Worm (Caenorhabditis elegans) whole organism, young adult: Measurements from ENCODE around the gene ZK550.6.

Experiments
- B0019.2 ChIP-seq: fragments of 200-800 bp; sonication (Bioruptor generic); conservative IDR thresholded peaks from 2 replicates; pipeline ENCODE4 v1.3.6; 2022; ENCODE audit warnings: missing genetic modification reagents, missing genetic modification characterization, missing compliant biosample characterization
- B0035.1 ChIP-seq: sonication (generic microtip); optimal IDR thresholded peaks from 2 replicates; lab custom pipeline; 2016; ENCODE audit warnings: missing genetic modification characterization, mild to moderate bottlenecking, missing compliant biosample characterization, missing genotype, missing genetic modification reagents
- B0336.3 ChIP-seq: fragments of 200-800 bp; sonication (Bioruptor generic); IDR thresholded peaks from 2 replicates; pipeline ENCODE4 v1.3.6; 2022; ENCODE audit warnings: missing genetic modification characterization, missing compliant biosample characterization
- C17E4.6 ChIP-seq: fragments of 200-800 bp; sonication (Bioruptor generic); IDR thresholded peaks from 2 replicates; pipeline ENCODE4 v1.3.6; 2022; ENCODE audit warnings: missing genetic modification reagents, missing genetic modification characterization, missing compliant biosample characterization
- D2030.7 ChIP-seq: fragments of 200-800 bp; sonication (Bioruptor generic); IDR thresholded peaks from 2 replicates; pipeline ENCODE4 v1.3.6; 2022; ENCODE audit warnings: missing genetic modification reagents, missing genetic modification characterization, missing compliant biosample characterization
- F10E7.11 ChIP-seq: sonication (generic microtip); optimal IDR thresholded peaks from 2 replicates; lab custom pipeline; 2017; ENCODE audit warnings: mild to moderate bottlenecking, missing genetic modification characterization, moderate library complexity, missing compliant biosample characterization
- F22D6.2 ChIP-seq: sonication (generic microtip); optimal IDR thresholded peaks from 2 replicates; lab custom pipeline; 2016; ENCODE audit warnings: mild to moderate bottlenecking, missing genetic modification characterization, missing compliant biosample characterization
- F37B4.10 ChIP-seq: fragments of 200-800 bp; sonication (Bioruptor generic); IDR thresholded peaks from 2 replicates; pipeline ENCODE4 v1.3.6; 2022; ENCODE audit warnings: missing genetic modification characterization, missing compliant biosample characterization
- F55B11.4 ChIP-seq: sonication (generic microtip); optimal IDR thresholded peaks from 2 replicates; lab custom pipeline; 2016; ENCODE audit warnings: missing compliant biosample characterization, missing genetic modification characterization, borderline replicate concordance; ENCODE audit not compliant: insufficient read depth
- F57A8.1 ChIP-seq: fragments of 200-800 bp; sonication (Bioruptor generic); optimal IDR thresholded peaks from 2 replicates; lab custom pipeline; 2018; ENCODE audit warnings: mild to moderate bottlenecking, missing genetic modification characterization, moderate library complexity, missing compliant biosample characterization
- K11D2.4 ChIP-seq: fragments of 200-800 bp; sonication (Bioruptor generic); IDR thresholded peaks from 2 replicates; pipeline ENCODE4 v1.3.6; 2022; ENCODE audit warnings: missing genetic modification reagents, missing genetic modification characterization, missing compliant biosample characterization
- T07F8.4 ChIP-seq: sonication (generic microtip); optimal IDR thresholded peaks from 2 replicates; lab custom pipeline; 2016; ENCODE audit warnings: mild to moderate bottlenecking, missing genetic modification characterization, moderate library complexity, missing compliant biosample characterization
- Y53F4B.3 ChIP-seq: fragments of 200-800 bp; sonication (Bioruptor generic); IDR thresholded peaks from 2 replicates; pipeline ENCODE4 v1.3.6; 2022; ENCODE audit warnings: missing genetic modification reagents, missing genetic modification characterization, missing compliant biosample characterization
- ZK185.1 ChIP-seq: sonication (generic microtip); optimal IDR thresholded peaks from 2 replicates; lab custom pipeline; 2016; ENCODE audit warnings: mild to moderate bottlenecking, missing genetic modification characterization, missing compliant biosample characterization; ENCODE audit not compliant: poor library complexity, severe bottlenecking
- aptf-3 ChIP-seq: fragments of 200-800 bp; sonication (Bioruptor generic); IDR thresholded peaks from 2 replicates; pipeline ENCODE4 v1.3.6; 2022; ENCODE audit warnings: missing genetic modification characterization, missing compliant biosample characterization
- atf-7 ChIP-seq: sonication (generic microtip); optimal IDR thresholded peaks from 2 replicates; lab custom pipeline; 2017; ENCODE audit warnings: mild to moderate bottlenecking, missing genetic modification characterization, missing compliant biosample characterization
- athp-1 ChIP-seq: sonication (generic microtip); optimal IDR thresholded peaks from 2 replicates; lab custom pipeline; 2017; ENCODE audit warnings: mild to moderate bottlenecking, missing genetic modification characterization, missing compliant biosample characterization
- bed-1 ChIP-seq: fragments of 200-800 bp; sonication (Bioruptor generic); IDR thresholded peaks from 2 replicates; pipeline ENCODE4 v1.3.6; 2022; ENCODE audit warnings: missing genetic modification reagents, missing genetic modification characterization, missing compliant biosample characterization
- ceh-40 ChIP-seq: fragments of 200-800 bp; sonication (Bioruptor generic); IDR thresholded peaks from 2 replicates; pipeline ENCODE4 v1.3.6; 2022; ENCODE audit warnings: missing genetic modification characterization, missing compliant biosample characterization
- die-1 ChIP-seq: sonication (generic microtip); optimal IDR thresholded peaks from 2 replicates; lab custom pipeline; 2016; ENCODE audit warnings: missing genotype, mild to moderate bottlenecking, missing genetic modification characterization, missing compliant biosample characterization
- dpff-1 ChIP-seq: sonication (generic microtip); optimal IDR thresholded peaks from 2 replicates; lab custom pipeline; 2017; ENCODE audit warnings: mild to moderate bottlenecking, missing genetic modification characterization, missing compliant biosample characterization
- efl-1 ChIP-seq: fragments of 150-350 bp; optimal IDR thresholded peaks from 2 replicates; lab custom pipeline; 2014; ENCODE audit warnings: missing biosample characterization, missing genetic modification reagents, missing genetic modification characterization
- fkh-3 ChIP-seq: sonication (generic microtip); optimal IDR thresholded peaks from 2 replicates; lab custom pipeline; 2016; ENCODE audit warnings: mild to moderate bottlenecking, missing genetic modification characterization, missing compliant biosample characterization
- hmg-20 ChIP-seq: fragments of 200-800 bp; sonication (Bioruptor generic); IDR thresholded peaks from 2 replicates; pipeline ENCODE4 v1.3.6; 2022; ENCODE audit warnings: missing genetic modification reagents, missing genetic modification characterization, missing compliant biosample characterization
- let-526 ChIP-seq: fragments of 200-800 bp; sonication (Bioruptor generic); IDR thresholded peaks from 2 replicates; pipeline ENCODE4 v1.3.6; 2022; ENCODE audit warnings: missing genetic modification reagents, missing genetic modification characterization, missing compliant biosample characterization
- lin-40 ChIP-seq: sonication (generic microtip); optimal IDR thresholded peaks from 2 replicates; lab custom pipeline; 2016; ENCODE audit warnings: missing genetic modification characterization, mild to moderate bottlenecking, missing compliant biosample characterization, missing genotype, missing genetic modification reagents
- lir-1 ChIP-seq: fragments of 200-800 bp; sonication (Bioruptor generic); conservative IDR thresholded peaks from 2 replicates; pipeline ENCODE4 v1.3.6; 2022; ENCODE audit warnings: missing genetic modification reagents, missing genetic modification characterization, missing compliant biosample characterization
- lsy-27 ChIP-seq: sonication (generic microtip); optimal IDR thresholded peaks from 2 replicates; lab custom pipeline; 2017; ENCODE audit warnings: missing genetic modification characterization, mild to moderate bottlenecking, missing compliant biosample characterization, antibody characterized with exemption, missing genotype, borderline replicate concordance; ENCODE audit not compliant: insufficient read depth
- madf-10 ChIP-seq: sonication (generic microtip); optimal IDR thresholded peaks from 2 replicates; lab custom pipeline; 2016; ENCODE audit warnings: mild to moderate bottlenecking, missing genetic modification characterization, missing compliant biosample characterization
- madf-6 ChIP-seq: fragments of 200-800 bp; sonication (Bioruptor generic); IDR thresholded peaks from 2 replicates; pipeline ENCODE4 v1.3.6; 2022; ENCODE audit warnings: missing genetic modification reagents, missing genetic modification characterization, missing compliant biosample characterization
- nfyb-1 ChIP-seq: fragments of 200-800 bp; sonication (Bioruptor generic); IDR thresholded peaks from 2 replicates; pipeline ENCODE4 v1.3.6; 2022; ENCODE audit warnings: missing genetic modification reagents, missing genetic modification characterization, missing compliant biosample characterization
- nhr-120 ChIP-seq: fragments of 200-800 bp; sonication (Bioruptor generic); IDR thresholded peaks from 2 replicates; pipeline ENCODE4 v1.3.6; 2022; ENCODE audit warnings: missing genetic modification characterization, missing compliant biosample characterization
- nhr-27 ChIP-seq: fragments of 200-800 bp; sonication (Bioruptor generic); optimal IDR thresholded peaks from 2 replicates; lab custom pipeline; 2018; ENCODE audit warnings: mild to moderate bottlenecking, missing genetic modification characterization, moderate library complexity, missing compliant biosample characterization
- nhr-80 ChIP-seq: sonication (generic microtip); optimal IDR thresholded peaks from 2 replicates; lab custom pipeline; 2016; ENCODE audit warnings: missing genetic modification characterization, missing compliant biosample characterization
- nhr-90 ChIP-seq: sonication (generic microtip); optimal IDR thresholded peaks from 2 replicates; lab custom pipeline; 2016; ENCODE audit warnings: missing genotype, mild to moderate bottlenecking, missing genetic modification characterization, missing compliant biosample characterization
- rec-8 ChIP-seq, 2 experiments: sonication (generic microtip); optimal IDR thresholded peaks; 2 replicates each; lab custom pipeline; 2016; ENCODE audit warnings: mild to moderate bottlenecking in 2 of 2, missing genetic modification characterization in 2 of 2, missing genetic modification reagents in 2 of 2, missing genotype in 2 of 2, missing biosample characterization in 1 of 2, missing compliant biosample characterization in 1 of 2, moderate library complexity in 1 of 2
- repo-1 ChIP-seq: sonication (generic microtip); optimal IDR thresholded peaks from 2 replicates; lab custom pipeline; 2017; ENCODE audit warnings: mild to moderate bottlenecking, missing genetic modification characterization, missing compliant biosample characterization
- rpc-1 ChIP-seq, 2 experiments: fragments of 150-350 bp in 1 of 2; sonication (generic microtip) in 1 of 2; optimal IDR thresholded peaks; 2 replicates each; lab custom pipeline; 2014 to 2018; ENCODE audit warnings: missing biosample characterization in 1 of 2, missing genetic modification characterization in 1 of 2, missing genetic modification reagents in 1 of 2, missing genotype in 1 of 2
- somi-1 ChIP-seq: fragments of 200-800 bp; sonication (Bioruptor generic); optimal IDR thresholded peaks from 2 replicates; lab custom pipeline; 2018; ENCODE audit warnings: mild to moderate bottlenecking, missing genetic modification characterization, missing compliant biosample characterization
- tlf-1 ChIP-seq: fragments of 200-800 bp; sonication (Bioruptor generic); optimal IDR thresholded peaks from 2 replicates; lab custom pipeline; 2018; ENCODE audit warnings: mild to moderate bottlenecking, missing genetic modification characterization, missing compliant biosample characterization
- unc-130 ChIP-seq: sonication (generic microtip); optimal IDR thresholded peaks from 2 replicates; lab custom pipeline; 2016; ENCODE audit warnings: missing genetic modification reagents, missing genetic modification characterization, missing compliant biosample characterization
- unc-62 ChIP-seq: fragments of 150-350 bp; optimal IDR thresholded peaks from 2 replicates; lab custom pipeline; 2014; ENCODE audit warnings: missing biosample characterization, missing genetic modification reagents, missing genetic modification characterization
- ztf-25 ChIP-seq: fragments of 200-800 bp; sonication (Bioruptor generic); IDR thresholded peaks from 2 replicates; pipeline ENCODE4 v1.3.6; 2022; ENCODE audit warnings: missing genetic modification reagents, missing genetic modification characterization, missing compliant biosample characterization

Gene ZK550.6

ce11 chrIV:17238951-17239350 is 23.3 kb downstream of the ZK550.6 start:
- TF ChIP-seq somi-1 (GFP tag; lab: Kevin White, UChicago) (no peak), aptf-3 (GFP tag; lab: Robert Waterston, UW) (no peak), ztf-25 (GFP tag; lab: Robert Waterston, UW) (no peak), K11D2.4 (no peak), lin-40 (tag; lab: Kevin White, UChicago) (no peak), Y53F4B.3 (no peak), madf-6 (no peak), atf-7 (tag; lab: Kevin White, UChicago) (no peak), F37B4.10 (GFP tag; lab: Robert Waterston, UW) (no peak), dpff-1 (no peak), B0019.2 (no peak), hmg-20 (GFP tag; lab: Robert Waterston, UW) (no peak), rpc-1 (optimal IDR thresholded peaks at IDR 0.05; lab: Kevin White, UChicago) (no peak), rpc-1 (tag; optimal IDR thresholded peaks at IDR 0.05; lab: Kevin White, UChicago) (no peak), T07F8.4 (tag; lab: Kevin White, UChicago) (no peak), efl-1 (GFP tag; lab: Kevin White, UChicago) (no peak), lir-1 (no peak), F55B11.4 (no peak), F22D6.2 (tag; lab: Kevin White, UChicago) (no peak), nhr-80 (tag; lab: Kevin White, UChicago) (no peak), ceh-40 (GFP tag; lab: Robert Waterston, UW) (no peak)

ce11 chrIV:17237029-17237428 is 25.3 kb downstream of the ZK550.6 start:
- TF ChIP-seq lir-1 (no peak), unc-130 (no peak), die-1 (tag; lab: Kevin White, UChicago) (no peak), rec-8 (tag; optimal IDR thresholded peaks at IDR 0.05; lab: Kevin White, UChicago) (no peak), F10E7.11 (tag; lab: Kevin White, UChicago) (no peak), efl-1 (GFP tag; lab: Kevin White, UChicago) (no peak), nhr-120 (GFP tag; lab: Robert Waterston, UW) (no peak), B0019.2 (no peak), nhr-90 (tag; lab: Kevin White, UChicago) (no peak), madf-10 (tag; lab: Kevin White, UChicago) (no peak), let-526 (GFP tag; lab: Robert Waterston, UW) (no peak), F57A8.1 (GFP tag; lab: Kevin White, UChicago) (no peak), ZK185.1 (tag; lab: Kevin White, UChicago) (no peak), nhr-27 (no peak), nhr-80 (tag; lab: Kevin White, UChicago) (no peak)

ce11 chrIV:17233494-17233893 is 28.8 kb downstream of the ZK550.6 start:
- no peak for TF ChIP-seq unc-62 (GFP tag; lab: Kevin White, UChicago)
- no peak for TF ChIP-seq athp-1 (tag; lab: Kevin White, UChicago)
- no peak for TF ChIP-seq bed-1 (GFP tag; lab: Robert Waterston, UW)
- TF ChIP-seq C17E4.6 (GFP tag; lab: Robert Waterston, UW): no peak
- no peak for TF ChIP-seq lsy-27
- TF ChIP-seq aptf-3 (GFP tag; lab: Robert Waterston, UW): no peak
- TF ChIP-seq hmg-20 (GFP tag; lab: Robert Waterston, UW): no peak
- TF ChIP-seq nhr-90 (tag; lab: Kevin White, UChicago): no peak
- no peak for TF ChIP-seq tlf-1 (GFP tag; lab: Kevin White, UChicago)
- TF ChIP-seq B0035.1 (tag; lab: Kevin White, UChicago): no peak
- no peak for TF ChIP-seq fkh-3 (tag; lab: Kevin White, UChicago)
- TF ChIP-seq D2030.7 (GFP tag; lab: Robert Waterston, UW): no peak
- no peak for TF ChIP-seq B0336.3 (GFP tag; lab: Robert Waterston, UW)
- TF ChIP-seq rec-8 (tag; optimal IDR thresholded peaks at IDR 0.05; lab: Kevin White, UChicago): no peak
- TF ChIP-seq nfyb-1 (GFP tag; lab: Robert Waterston, UW): no peak
- TF ChIP-seq repo-1 (tag; lab: Kevin White, UChicago): no peak
- no peak for TF ChIP-seq nhr-80 (tag; lab: Kevin White, UChicago)
